Worm (Caenorhabditis elegans): Measurements from ENCODE around the gene nst-1.

DNA sequence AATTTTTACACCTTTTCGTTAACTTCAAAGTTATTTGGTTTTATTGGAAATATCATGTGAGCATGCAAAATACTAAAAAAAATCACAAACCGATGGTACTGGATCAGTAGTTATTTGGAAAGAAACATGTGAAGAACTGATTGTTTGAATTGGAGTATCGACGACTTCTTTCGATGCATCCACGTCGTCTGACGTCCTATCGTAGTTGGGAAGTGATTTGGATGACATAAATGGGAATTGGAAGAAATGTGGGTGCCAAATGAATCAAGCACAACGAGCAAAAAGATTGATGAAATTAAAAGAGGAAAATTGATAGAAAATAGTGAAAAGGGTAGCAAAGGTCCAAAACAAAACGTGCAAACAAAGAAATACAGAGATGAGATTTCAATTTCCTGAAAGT is 38.2 kb upstream of the nst-1 start, which contains the start of gene shw-1:
- TF ChIP-seq tbx-11 (GFP tag; IDR thresholded peaks at IDR 0.05), result no peak
- no peak for TF ChIP-seq ets-7 (tag; optimal IDR thresholded peaks at IDR 0.05)
- no peak for TF ChIP-seq hmbx-1 (tag; optimal IDR thresholded peaks at IDR 0.05)
- TF ChIP-seq ama-1 (optimal IDR thresholded peaks at IDR 0.05), result no peak
